Worm (Caenorhabditis elegans): ENCODE results near the gene T04C12.9.

Gene T04C12.9

DNA sequence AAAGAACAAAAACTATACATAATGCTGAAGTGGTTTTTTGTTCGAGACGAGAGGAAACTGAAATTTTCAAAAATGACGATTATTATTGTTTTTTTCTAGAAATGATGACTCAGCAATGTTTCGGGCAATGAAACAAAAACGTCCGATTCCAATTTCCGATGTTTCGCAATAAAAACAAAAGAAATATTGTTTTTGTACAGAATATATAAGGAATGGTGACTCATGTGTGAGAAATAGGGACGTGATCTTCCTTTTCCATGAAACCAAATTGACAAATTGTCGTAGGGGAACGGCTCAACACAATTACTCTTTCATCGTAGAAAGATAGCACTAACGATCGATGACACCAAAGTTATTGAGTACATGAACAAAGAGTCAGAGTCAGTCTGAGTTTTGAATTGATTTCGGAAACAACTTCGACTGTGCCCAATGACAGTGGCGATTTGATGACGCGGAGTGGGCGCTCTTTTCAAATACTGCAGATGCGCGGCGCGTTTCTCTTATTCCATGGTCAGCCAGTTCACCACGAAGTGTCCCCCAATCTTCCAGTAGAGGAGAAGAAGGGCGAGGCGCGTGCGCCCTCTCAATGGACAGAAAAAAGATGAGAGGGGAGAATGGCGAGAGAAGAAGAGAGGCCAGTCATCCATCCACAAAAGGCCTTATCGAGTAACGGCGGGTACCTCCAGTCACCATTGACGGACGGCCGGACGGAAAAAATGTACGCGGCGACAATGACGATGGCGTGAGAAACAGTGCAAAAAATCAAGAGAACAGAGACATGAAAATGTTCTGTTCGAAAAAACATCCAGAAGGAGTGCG lies 12.4 kb upstream of the T04C12.9 start (continued):
- TF ChIP-seq zip-4 (GFP tag; optimal IDR thresholded peaks at IDR 0.05) (peak; percentile 19), unc-86 (tag; optimal IDR thresholded peaks at IDR 0.05) (peak; percentile 14)

DNA sequence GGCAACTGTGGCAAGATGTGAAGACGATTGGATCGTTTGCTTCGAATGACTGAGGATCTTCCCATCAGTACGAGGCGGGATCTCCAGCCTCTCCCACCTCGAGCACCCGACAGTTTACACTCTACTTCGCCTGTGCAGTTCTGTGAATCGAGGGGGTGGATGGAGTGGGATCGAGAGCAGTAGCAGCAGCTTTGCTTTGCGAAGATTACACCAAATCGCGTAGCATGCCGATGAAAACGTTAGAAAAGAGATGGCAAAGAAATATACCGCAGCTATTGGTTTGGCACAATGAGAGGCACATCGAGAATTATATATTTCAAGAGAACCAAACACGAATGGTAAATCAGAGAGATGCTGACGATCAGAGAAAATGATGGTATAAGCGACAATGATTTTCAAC lies 11.4 kb upstream of the T04C12.9 start, which contains the start of gene act-3:
TSS of gene act-3 (minus strand) at position 51 of the 400 bp plus-strand sequence.
- TF ChIP-seq dsc-1 (tag; optimal IDR thresholded peaks at IDR 0.05) = peak; percentile 55
- peak; percentile 21 for TF ChIP-seq mep-1 (tag; optimal IDR thresholded peaks at IDR 0.05)
- TF ChIP-seq mdl-1 (tag; optimal IDR thresholded peaks at IDR 0.05) = peak in 1 of 2 experiments; percentile 28
- TF ChIP-seq unc-86 (tag; optimal IDR thresholded peaks at IDR 0.05) = no peak
- TF ChIP-seq nhr-90 (tag; optimal IDR thresholded peaks at IDR 0.05; ENCODE audit: poor library complexity) = no peak
- no peak for TF ChIP-seq F16B12.6 (tag; optimal IDR thresholded peaks at IDR 0.05)
- TF ChIP-seq nhr-20 (tag; optimal IDR thresholded peaks at IDR 0.05) = peak; percentile 35
- TF ChIP-seq lin-35 (GFP tag; optimal IDR thresholded peaks at IDR 0.05) = peak in 1 of 2 experiments; percentile 1
- TF ChIP-seq swsn-7 (tag; optimal IDR thresholded peaks at IDR 0.05) = peak; percentile 13
- no peak for TF ChIP-seq fkh-8 (tag; optimal IDR thresholded peaks at IDR 0.05)
- no peak for TF ChIP-seq dpl-1 (GFP tag; optimal IDR thresholded peaks at IDR 0.05)
- TF ChIP-seq rnt-1 (tag; optimal IDR thresholded peaks at IDR 0.05) = peak; percentile 74
- TF ChIP-seq nhr-19 (GFP tag; conservative IDR thresholded peaks at IDR 0.05) = peak; percentile 45
- no peak for TF ChIP-seq ceh-8 (GFP tag; optimal IDR thresholded peaks at IDR 0.05)
- no peak for TF ChIP-seq alr-1 (tag; optimal IDR thresholded peaks at IDR 0.05; ENCODE audit: borderline replicate concordance)
- peak; percentile 87 for TF ChIP-seq lin-14 (GFP tag; optimal IDR thresholded peaks at IDR 0.05)
- no peak for TF ChIP-seq nhr-11 (tag; optimal IDR thresholded peaks at IDR 0.05)
- TF ChIP-seq ceh-82 (tag; optimal IDR thresholded peaks at IDR 0.05) = peak in 1 of 3 experiments; percentile 1
- no peak for TF ChIP-seq egl-27 (tag; optimal IDR thresholded peaks at IDR 0.05)
- no peak for TF ChIP-seq pax-3 (tag; optimal IDR thresholded peaks at IDR 0.05)
- TF ChIP-seq lsy-2 (tag; optimal IDR thresholded peaks at IDR 0.05) = peak in 1 of 2 experiments; percentile 12
- peak; percentile 76 for TF ChIP-seq nhr-71 (tag; optimal IDR thresholded peaks at IDR 0.05)
- no peak for TF ChIP-seq C16A3.4 (tag; optimal IDR thresholded peaks at IDR 0.05)
- peak; percentile 36 for TF ChIP-seq snu-23 (GFP tag; optimal IDR thresholded peaks at IDR 0.05)
- no peak for TF ChIP-seq nhr-12 (tag; optimal IDR thresholded peaks at IDR 0.05)
- no peak for TF ChIP-seq elt-3 (tag; optimal IDR thresholded peaks at IDR 0.05)
- no peak for TF ChIP-seq irx-1 (tag; optimal IDR thresholded peaks at IDR 0.05)
- TF ChIP-seq ceh-88 (GFP tag; IDR thresholded peaks at IDR 0.05) = no peak
- peak; percentile 36 for TF ChIP-seq nhr-85 (tag)
- no peak for TF ChIP-seq hlh-17 (GFP tag; optimal IDR thresholded peaks at IDR 0.05; ENCODE audit: borderline replicate concordance)
- TF ChIP-seq nhr-84 (tag; optimal IDR thresholded peaks at IDR 0.05) = no peak

ce11 chrV:11073354-11073753 lies 10.3 kb upstream of the T04C12.9 start:
- TF ChIP-seq nhr-71 (tag; optimal IDR thresholded peaks at IDR 0.05) (peak; percentile 57), nhr-84 (tag; optimal IDR thresholded peaks at IDR 0.05) (no peak), nhr-76 (tag; optimal IDR thresholded peaks at IDR 0.05) (no peak), nhr-77 (tag; optimal IDR thresholded peaks at IDR 0.05) (no peak), nhr-19 (GFP tag; conservative IDR thresholded peaks at IDR 0.05) (peak; percentile 49), ets-5 (GFP tag; IDR thresholded peaks at IDR 0.05) (no peak), pax-3 (tag; optimal IDR thresholded peaks at IDR 0.05) (no peak), egl-27 (tag; optimal IDR thresholded peaks at IDR 0.05) (no peak), fkh-10 (GFP tag; optimal IDR thresholded peaks at IDR 0.05) (no peak), unc-86 (tag; optimal IDR thresholded peaks at IDR 0.05) (no peak), lsy-2 (tag; optimal IDR thresholded peaks at IDR 0.05) (peak in 1 of 2 experiments; percentile 36), zip-4 (GFP tag; optimal IDR thresholded peaks at IDR 0.05) (no peak), Y116A8C.19 (tag; optimal IDR thresholded peaks at IDR 0.05; ENCODE audit: borderline replicate concordance) (no peak), C04F5.9 (tag; optimal IDR thresholded peaks at IDR 0.05) (no peak), mab-9 (GFP tag; IDR thresholded peaks at IDR 0.05) (no peak), nhr-85 (tag) (no peak), isw-1 (GFP tag; IDR thresholded peaks at IDR 0.05) (no peak), lin-14 (GFP tag; optimal IDR thresholded peaks at IDR 0.05) (peak; percentile 72), pag-3 (tag; optimal IDR thresholded peaks at IDR 0.05; ENCODE audit: borderline replicate concordance, insufficient read depth) (peak; percentile 82), rnt-1 (tag; optimal IDR thresholded peaks at IDR 0.05) (peak; percentile 73), lin-35 (GFP tag; optimal IDR thresholded peaks at IDR 0.05) (no peak), mdl-1 (tag; optimal IDR thresholded peaks at IDR 0.05) (no peak), hpl-2 (GFP tag; optimal IDR thresholded peaks at IDR 0.05) (no peak), F16B12.6 (tag; optimal IDR thresholded peaks at IDR 0.05) (no peak), snu-23 (GFP tag; optimal IDR thresholded peaks at IDR 0.05) (peak; percentile 9), dsc-1 (tag; optimal IDR thresholded peaks at IDR 0.05) (peak; percentile 7), vab-15 (tag; optimal IDR thresholded peaks at IDR 0.05) (no peak), fkh-4 (tag; optimal IDR thresholded peaks at IDR 0.05; ENCODE audit: borderline replicate concordance) (no peak)

Measured in whole organism, L1 larva.